Worm (Caenorhabditis elegans) whole organism, late embryonic: ENCODE measurements around the gene sad-1.
A peak's percentile ranks its signal among the peaks of the same experiment; 100 is the strongest.

ENCODE experiments used
- K02D7.2 ChIP-seq: sonication (generic microtip); optimal IDR thresholded peaks from 2 replicates; lab custom pipeline; 2017; ENCODE audit warnings: mild to moderate bottlenecking, missing genetic modification characterization, missing compliant biosample characterization
- K09A11.1 ChIP-seq: sonication (generic microtip); optimal IDR thresholded peaks from 2 replicates; lab custom pipeline; 2017; ENCODE audit warnings: antibody characterized with exemption, mild to moderate bottlenecking, missing genetic modification characterization, missing compliant biosample characterization; ENCODE audit not compliant: insufficient read depth
- T23F11.4 ChIP-seq: fragments of 200-800 bp; sonication (Bioruptor generic); optimal IDR thresholded peaks from 2 replicates; lab custom pipeline; 2018; ENCODE audit warnings: mild to moderate bottlenecking, missing genetic modification characterization, missing compliant biosample characterization
- Y22D7AL.16 ChIP-seq: sonication (generic microtip); optimal IDR thresholded peaks from 2 replicates; lab custom pipeline; 2016; ENCODE audit warnings: missing genetic modification characterization, missing compliant biosample characterization
- ahr-1 ChIP-seq: sonication (generic microtip); optimal IDR thresholded peaks from 2 replicates; lab custom pipeline; 2016; ENCODE audit warnings: missing genetic modification characterization, missing compliant biosample characterization
- ama-1 ChIP-seq: fragments of 150-350 bp; optimal IDR thresholded peaks from 2 replicates; lab custom pipeline; 2014
- ceh-18 ChIP-seq: sonication (generic microtip); optimal IDR thresholded peaks from 2 replicates; lab custom pipeline; 2016; ENCODE audit warnings: missing genetic modification characterization, missing compliant biosample characterization
- ceh-2 ChIP-seq: sonication (generic microtip); optimal IDR thresholded peaks from 2 replicates; lab custom pipeline; 2016; ENCODE audit warnings: missing genotype, missing genetic modification characterization, missing compliant biosample characterization
- ceh-22 ChIP-seq: sonication (generic microtip); optimal IDR thresholded peaks from 2 replicates; lab custom pipeline; 2017; ENCODE audit warnings: missing biosample characterization, missing genetic modification characterization
- ceh-24 ChIP-seq: sonication (generic microtip); optimal IDR thresholded peaks from 2 replicates; lab custom pipeline; 2016; ENCODE audit warnings: mild to moderate bottlenecking, missing genetic modification characterization, missing compliant biosample characterization
- ceh-30 ChIP-seq: fragments of 150-350 bp; optimal IDR thresholded peaks from 2 replicates; lab custom pipeline; 2014; ENCODE audit warnings: missing biosample characterization, missing genetic modification characterization
- ceh-34 ChIP-seq: sonication (generic microtip); optimal IDR thresholded peaks from 2 replicates; lab custom pipeline; 2016; ENCODE audit warnings: mild to moderate bottlenecking, missing genetic modification characterization, missing compliant biosample characterization
- ceh-48 ChIP-seq: sonication (generic microtip); optimal IDR thresholded peaks from 2 replicates; lab custom pipeline; 2016; ENCODE audit warnings: missing genetic modification characterization, inconsistent platforms, missing compliant biosample characterization
- ceh-9 ChIP-seq: sonication (generic microtip); optimal IDR thresholded peaks from 2 replicates; lab custom pipeline; 2016; ENCODE audit warnings: mild to moderate bottlenecking, missing genetic modification characterization, inconsistent platforms, missing compliant biosample characterization
- che-1 ChIP-seq: sonication (generic microtip); optimal IDR thresholded peaks from 2 replicates; lab custom pipeline; 2016; ENCODE audit warnings: mild to moderate bottlenecking, missing genetic modification characterization, missing compliant biosample characterization
- elt-2 ChIP-seq: sonication (generic microtip); optimal IDR thresholded peaks from 2 replicates; lab custom pipeline; 2016; ENCODE audit warnings: missing genetic modification reagents, missing genetic modification characterization, missing compliant biosample characterization
- elt-4 ChIP-seq: sonication (generic microtip); optimal IDR thresholded peaks from 2 replicates; lab custom pipeline; 2016; ENCODE audit warnings: missing genetic modification characterization, missing compliant biosample characterization
- eyg-1 ChIP-seq: sonication (generic microtip); optimal IDR thresholded peaks from 2 replicates; lab custom pipeline; 2016; ENCODE audit warnings: missing genotype, missing genetic modification characterization, missing compliant biosample characterization
- fax-1 ChIP-seq: sonication (generic microtip); optimal IDR thresholded peaks from 2 replicates; lab custom pipeline; 2016; ENCODE audit warnings: missing genotype, missing genetic modification characterization, missing compliant biosample characterization
- fkh-6 ChIP-seq: sonication (generic microtip); optimal IDR thresholded peaks from 2 replicates; lab custom pipeline; 2016; ENCODE audit warnings: missing genetic modification characterization, missing compliant biosample characterization
- gmeb-2 ChIP-seq: sonication (generic microtip); optimal IDR thresholded peaks from 2 replicates; lab custom pipeline; 2016; ENCODE audit warnings: missing genetic modification characterization, inconsistent platforms, missing compliant biosample characterization
- hlh-15 ChIP-seq: sonication (generic microtip); optimal IDR thresholded peaks from 2 replicates; lab custom pipeline; 2016; ENCODE audit warnings: missing genetic modification characterization, missing compliant biosample characterization
- hlh-30 ChIP-seq: sonication (generic microtip); optimal IDR thresholded peaks from 2 replicates; lab custom pipeline; 2017; ENCODE audit warnings: antibody characterized with exemption, missing genetic modification characterization, missing compliant biosample characterization; ENCODE audit not compliant: insufficient read depth
- hlh-6 ChIP-seq: sonication (generic microtip); optimal IDR thresholded peaks from 2 replicates; lab custom pipeline; 2016; ENCODE audit warnings: missing genotype, missing genetic modification characterization, missing compliant biosample characterization
- hlh-8 ChIP-seq: sonication (generic microtip); optimal IDR thresholded peaks from 2 replicates; lab custom pipeline; 2016; ENCODE audit warnings: missing genotype, missing genetic modification characterization, missing compliant biosample characterization
- lin-11 ChIP-seq: fragments of 200-800 bp; sonication (Bioruptor generic); optimal IDR thresholded peaks from 2 replicates; lab custom pipeline; 2018; ENCODE audit warnings: mild to moderate bottlenecking, missing genetic modification characterization, missing compliant biosample characterization
- nfya-1 ChIP-seq: sonication (generic microtip); optimal IDR thresholded peaks from 2 replicates; lab custom pipeline; 2017; ENCODE audit warnings: missing genetic modification characterization, mild to moderate bottlenecking, missing compliant biosample characterization, antibody characterized with exemption, moderate library complexity
- nhr-11 ChIP-seq: fragments of 150-350 bp; optimal IDR thresholded peaks from 2 replicates; lab custom pipeline; 2014; ENCODE audit warnings: missing biosample characterization, missing genetic modification characterization
- nhr-232 ChIP-seq: sonication (generic microtip); optimal IDR thresholded peaks from 2 replicates; lab custom pipeline; 2016; ENCODE audit warnings: missing genetic modification characterization, missing compliant biosample characterization
- npax-4 ChIP-seq: sonication (generic microtip); optimal IDR thresholded peaks from 2 replicates; lab custom pipeline; 2016; ENCODE audit warnings: missing genetic modification characterization, missing compliant biosample characterization
- odd-2 ChIP-seq: sonication (generic microtip); optimal IDR thresholded peaks from 2 replicates; lab custom pipeline; 2017; ENCODE audit warnings: antibody characterized with exemption, mild to moderate bottlenecking, missing genetic modification characterization, missing compliant biosample characterization
- pag-3 ChIP-seq: sonication (generic microtip); optimal IDR thresholded peaks from 2 replicates; lab custom pipeline; 2016; ENCODE audit warnings: missing compliant biosample characterization, missing genetic modification characterization, borderline replicate concordance
- pax-1 ChIP-seq: fragments of 150-350 bp; optimal IDR thresholded peaks from 2 replicates; lab custom pipeline; 2014; ENCODE audit warnings: missing biosample characterization, missing genetic modification characterization
- pha-2 ChIP-seq: sonication (generic microtip); optimal IDR thresholded peaks from 2 replicates; lab custom pipeline; 2017; ENCODE audit warnings: mild to moderate bottlenecking, missing genetic modification characterization, missing compliant biosample characterization
- pha-4 ChIP-seq: fragments of 150-350 bp; optimal IDR thresholded peaks from 2 replicates; lab custom pipeline; 2018; ENCODE audit warnings: missing biosample characterization, missing genetic modification reagents, missing genetic modification characterization
- pqm-1 ChIP-seq: sonication (generic microtip); optimal IDR thresholded peaks from 2 replicates; lab custom pipeline; 2016; ENCODE audit warnings: missing genetic modification characterization, missing compliant biosample characterization
- pros-1 ChIP-seq: fragments of 150-350 bp; optimal IDR thresholded peaks from 2 replicates; lab custom pipeline; 2014; ENCODE audit warnings: missing biosample characterization, missing genetic modification reagents, missing genetic modification characterization
- ref-2 ChIP-seq: sonication (generic microtip); optimal IDR thresholded peaks from 2 replicates; lab custom pipeline; 2016; ENCODE audit warnings: missing genetic modification characterization, missing compliant biosample characterization
- rnt-1 ChIP-seq: sonication (generic microtip); optimal IDR thresholded peaks from 2 replicates; lab custom pipeline; 2016; ENCODE audit warnings: missing genetic modification characterization, missing compliant biosample characterization
- sox-4 ChIP-seq: sonication (generic microtip); optimal IDR thresholded peaks from 2 replicates; lab custom pipeline; 2017; ENCODE audit warnings: mild to moderate bottlenecking, missing genetic modification characterization, inconsistent platforms, missing compliant biosample characterization
- tbx-2 ChIP-seq: sonication (generic microtip); optimal IDR thresholded peaks from 2 replicates; lab custom pipeline; 2016; ENCODE audit warnings: missing genetic modification characterization, missing compliant biosample characterization
- tbx-7 ChIP-seq: sonication (generic microtip); optimal IDR thresholded peaks from 2 replicates; lab custom pipeline; 2016; ENCODE audit warnings: missing genotype, missing genetic modification characterization, missing compliant biosample characterization
- ttx-3 ChIP-seq: sonication (generic microtip); optimal IDR thresholded peaks from 2 replicates; lab custom pipeline; 2016; ENCODE audit warnings: missing genetic modification reagents, missing genetic modification characterization, missing compliant biosample characterization
- unc-3 ChIP-seq, 2 experiments: fragments of 200-800 bp in 1 of 2; sonication (Bioruptor generic) in 1 of 2; sonication (generic microtip) in 1 of 2; conservative IDR thresholded peaks in 1 of 2; optimal IDR thresholded peaks in 1 of 2; 2 replicates each; pipeline versions ENCODE4 v1.3.6 to Lab custom; 2016 to 2022; ENCODE audit warnings: missing compliant biosample characterization in 2 of 2, missing genetic modification characterization in 2 of 2, missing genetic modification reagents in 1 of 2
- unc-42 ChIP-seq: sonication (generic microtip); optimal IDR thresholded peaks from 2 replicates; lab custom pipeline; 2016; ENCODE audit warnings: missing genotype, missing genetic modification characterization, missing compliant biosample characterization
- unc-55 ChIP-seq: sonication (generic microtip); optimal IDR thresholded peaks from 2 replicates; lab custom pipeline; 2017; ENCODE audit warnings: missing biosample characterization, missing genetic modification reagents, missing genetic modification characterization
- unc-86 ChIP-seq: sonication (generic microtip); optimal IDR thresholded peaks from 2 replicates; lab custom pipeline; 2016; ENCODE audit warnings: missing genetic modification characterization, missing compliant biosample characterization
- zip-5 ChIP-seq: sonication (generic microtip); optimal IDR thresholded peaks from 2 replicates; lab custom pipeline; 2016; ENCODE audit warnings: missing genetic modification characterization, missing compliant biosample characterization
- ztf-16 ChIP-seq: sonication (generic microtip); optimal IDR thresholded peaks from 2 replicates; lab custom pipeline; 2017; ENCODE audit warnings: missing genetic modification characterization, missing compliant biosample characterization

Gene sad-1

ce11 chrX:13527347-13528092, 27.1 kb upstream of the sad-1 start, which contains the start of gene pab-2 (continued):
- 0 out of 2 replicates have a peak, but pooled peaks have one; percentile 39 for TF ChIP-seq unc-3 (GFP tag; conservative IDR thresholded peaks at IDR 0.05; lab: Robert Waterston, UW)
- TF ChIP-seq unc-3 (tag; optimal IDR thresholded peaks at IDR 0.05; lab: Kevin White, UChicago), result no peak
- no peak for TF ChIP-seq ceh-22
- TF ChIP-seq ttx-3 (tag; lab: Kevin White, UChicago), result no peak
- peak; percentile 61 for TF ChIP-seq rnt-1 (tag; lab: Kevin White, UChicago)
- no peak for TF ChIP-seq elt-4
- TF ChIP-seq ceh-30 (tag; lab: Kevin White, UChicago), result no peak
- no peak for TF ChIP-seq fax-1 (tag; lab: Kevin White, UChicago)
- TF ChIP-seq pha-4 (tag; lab: Kevin White, UChicago), result no peak
- peak; percentile 13 for TF ChIP-seq ceh-48 (tag; lab: Kevin White, UChicago)
- TF ChIP-seq unc-86, result peak; percentile 14
- TF ChIP-seq pha-2 (tag; lab: Kevin White, UChicago), result no peak
- TF ChIP-seq tbx-2 (tag; lab: Kevin White, UChicago), result peak; percentile 92
- TF ChIP-seq fkh-6, result no peak
- TF ChIP-seq T23F11.4 (GFP tag; lab: Kevin White, UChicago), result no peak
- TF ChIP-seq pax-1 (tag; lab: Kevin White, UChicago), result no peak
- TF ChIP-seq npax-4, result no peak
- TF ChIP-seq ceh-34 (tag; lab: Kevin White, UChicago), result peak; percentile 67
- TF ChIP-seq unc-42, result peak; percentile 56
- no peak for TF ChIP-seq Y22D7AL.16
- no peak for TF ChIP-seq ama-1 (lab: Kevin White, UChicago)
- TF ChIP-seq ceh-18, result peak; percentile 69
- TF ChIP-seq tbx-7 (tag; lab: Kevin White, UChicago), result no peak
- TF ChIP-seq zip-5 (tag; lab: Kevin White, UChicago), result peak; percentile 24
- peak; percentile 58 for TF ChIP-seq nhr-232 (tag; lab: Kevin White, UChicago)
- TF ChIP-seq unc-55 (GFP tag; lab: Kevin White, UChicago), result peak; percentile 75
- no peak for TF ChIP-seq ahr-1
- TF ChIP-seq hlh-6, result no peak
- no peak for TF ChIP-seq ceh-9 (tag; lab: Kevin White, UChicago)
- no peak for TF ChIP-seq K02D7.2 (tag; lab: Kevin White, UChicago)
- TF ChIP-seq eyg-1 (tag; lab: Kevin White, UChicago), result peak; percentile 10
- peak; percentile 88 for TF ChIP-seq nfya-1
- TF ChIP-seq gmeb-2 (tag; lab: Kevin White, UChicago), result no peak
- peak; percentile 65 for TF ChIP-seq hlh-30
- TF ChIP-seq hlh-8 (tag; lab: Kevin White, UChicago), result peak; percentile 21
- TF ChIP-seq odd-2, result no peak
- TF ChIP-seq ceh-24 (tag; lab: Kevin White, UChicago), result no peak
- peak; percentile 65 for TF ChIP-seq pqm-1 (tag; lab: Kevin White, UChicago)
- peak; percentile 69 for TF ChIP-seq elt-2 (tag; lab: Kevin White, UChicago)
- no peak for TF ChIP-seq che-1
- TF ChIP-seq lin-11 (tag; lab: Kevin White, UChicago), result peak; percentile 8
- TF ChIP-seq sox-4 (tag; lab: Kevin White, UChicago), result peak; percentile 38
- peak; percentile 80 for TF ChIP-seq ref-2 (tag; lab: Kevin White, UChicago)
- TF ChIP-seq ztf-16 (tag; lab: Kevin White, UChicago), result no peak
- TF ChIP-seq hlh-15 (tag; lab: Kevin White, UChicago), result no peak
- no peak for TF ChIP-seq nhr-11 (tag; lab: Kevin White, UChicago)
- no peak for TF ChIP-seq K09A11.1 (tag; lab: Kevin White, UChicago)
- no peak for TF ChIP-seq ceh-2 (tag; lab: Kevin White, UChicago)
- peak; percentile 76 for TF ChIP-seq pros-1 (tag; lab: Kevin White, UChicago)
- TF ChIP-seq pag-3, result no peak
- TF ChIP-seq, all 69 proteins: peak for 31
